Worm (Caenorhabditis elegans): Measurements from ENCODE around the gene ndab-2.

- no peak for TF ChIP-seq pha-4 (tag; optimal IDR thresholded peaks at IDR 0.05)
- TF ChIP-seq drap-1 (GFP tag; optimal IDR thresholded peaks at IDR 0.05): no peak
- no peak for TF ChIP-seq ceh-43 (GFP tag; optimal IDR thresholded peaks at IDR 0.05)
- no peak for TF ChIP-seq nhr-237 (tag; optimal IDR thresholded peaks at IDR 0.05)
- TF ChIP-seq blmp-1 (tag; optimal IDR thresholded peaks at IDR 0.05): no peak
- no peak for TF ChIP-seq unc-39 (tag; optimal IDR thresholded peaks at IDR 0.05)
- TF ChIP-seq hlh-1 (tag; optimal IDR thresholded peaks at IDR 0.05): no peak
- no peak for TF ChIP-seq snpc-4 (tag; optimal IDR thresholded peaks at IDR 0.05)
- no peak for TF ChIP-seq lin-13 (tag; optimal IDR thresholded peaks at IDR 0.05)
- TF ChIP-seq unc-120 (tag; optimal IDR thresholded peaks at IDR 0.05; ENCODE audit: poor library complexity, severe bottlenecking): no peak
- no peak for TF ChIP-seq lsy-2 (tag; optimal IDR thresholded peaks at IDR 0.05)
- no peak for TF ChIP-seq sem-2 (GFP tag; optimal IDR thresholded peaks at IDR 0.05)
These were observed 4.9 kb downstream of the ndab-2 start, which contains the start of gene F37C12.14 for ce11 chrIII:7185473-7185872.
